Worm (Caenorhabditis elegans) whole organism, young adult: ENCODE results near the gene F59A6.3.

Experiments used
- B0019.2 ChIP-seq: fragments of 200-800 bp; sonication (Bioruptor generic); conservative IDR thresholded peaks from 2 replicates; pipeline ENCODE4 v1.3.6; 2022; ENCODE audit warnings: missing genetic modification reagents, missing genetic modification characterization, missing compliant biosample characterization
- C06A6.2 ChIP-seq: fragments of 200-800 bp; sonication (Bioruptor generic); conservative IDR thresholded peaks from 2 replicates; pipeline ENCODE4 v1.3.6; 2022; ENCODE audit warnings: missing genetic modification characterization, missing compliant biosample characterization
- F22D6.2 ChIP-seq: sonication (generic microtip); optimal IDR thresholded peaks from 2 replicates; lab custom pipeline; 2016; ENCODE audit warnings: mild to moderate bottlenecking, missing genetic modification characterization, missing compliant biosample characterization
- F23B12.7 ChIP-seq: sonication (generic microtip); optimal IDR thresholded peaks from 2 replicates; lab custom pipeline; 2017; ENCODE audit warnings: missing genetic modification characterization, mild to moderate bottlenecking, missing compliant biosample characterization, antibody characterized with exemption, moderate library complexity; ENCODE audit not compliant: insufficient read depth
- F37B4.10 ChIP-seq: fragments of 200-800 bp; sonication (Bioruptor generic); IDR thresholded peaks from 2 replicates; pipeline ENCODE4 v1.3.6; 2022; ENCODE audit warnings: missing genetic modification characterization, missing compliant biosample characterization
- F55B11.4 ChIP-seq: sonication (generic microtip); optimal IDR thresholded peaks from 2 replicates; lab custom pipeline; 2016; ENCODE audit warnings: missing compliant biosample characterization, missing genetic modification characterization, borderline replicate concordance; ENCODE audit not compliant: insufficient read depth
- F57A8.1 ChIP-seq: fragments of 200-800 bp; sonication (Bioruptor generic); optimal IDR thresholded peaks from 2 replicates; lab custom pipeline; 2018; ENCODE audit warnings: mild to moderate bottlenecking, missing genetic modification characterization, moderate library complexity, missing compliant biosample characterization
- K11D2.4 ChIP-seq: fragments of 200-800 bp; sonication (Bioruptor generic); IDR thresholded peaks from 2 replicates; pipeline ENCODE4 v1.3.6; 2022; ENCODE audit warnings: missing genetic modification reagents, missing genetic modification characterization, missing compliant biosample characterization
- T26A5.8 ChIP-seq: sonication (generic microtip); optimal IDR thresholded peaks from 2 replicates; lab custom pipeline; 2016; ENCODE audit warnings: missing genetic modification characterization, missing compliant biosample characterization
- ZK185.1 ChIP-seq: sonication (generic microtip); optimal IDR thresholded peaks from 2 replicates; lab custom pipeline; 2016; ENCODE audit warnings: mild to moderate bottlenecking, missing genetic modification characterization, missing compliant biosample characterization; ENCODE audit not compliant: poor library complexity, severe bottlenecking
- aptf-2 ChIP-seq: fragments of 200-800 bp; sonication (Bioruptor generic); conservative IDR thresholded peaks from 2 replicates; pipeline ENCODE4 v1.3.6; 2022; ENCODE audit warnings: missing genetic modification reagents, missing genetic modification characterization, missing compliant biosample characterization
- attf-5 ChIP-seq: fragments of 200-800 bp; sonication (Bioruptor generic); optimal IDR thresholded peaks from 2 replicates; lab custom pipeline; 2018; ENCODE audit warnings: mild to moderate bottlenecking, missing genetic modification characterization, missing compliant biosample characterization
- bed-1 ChIP-seq: fragments of 200-800 bp; sonication (Bioruptor generic); IDR thresholded peaks from 2 replicates; pipeline ENCODE4 v1.3.6; 2022; ENCODE audit warnings: missing genetic modification reagents, missing genetic modification characterization, missing compliant biosample characterization
- ceh-100 ChIP-seq: fragments of 200-800 bp; sonication (Bioruptor generic); IDR thresholded peaks from 2 replicates; pipeline ENCODE4 v1.3.6; 2022; ENCODE audit warnings: missing genetic modification reagents, missing genetic modification characterization, missing compliant biosample characterization
- chd-7 ChIP-seq: sonication (generic microtip); optimal IDR thresholded peaks from 2 replicates; lab custom pipeline; 2016; ENCODE audit warnings: mild to moderate bottlenecking, missing genetic modification characterization, moderate library complexity, missing compliant biosample characterization
- dpff-1 ChIP-seq: sonication (generic microtip); optimal IDR thresholded peaks from 2 replicates; lab custom pipeline; 2017; ENCODE audit warnings: mild to moderate bottlenecking, missing genetic modification characterization, missing compliant biosample characterization
- efl-1 ChIP-seq: fragments of 150-350 bp; optimal IDR thresholded peaks from 2 replicates; lab custom pipeline; 2014; ENCODE audit warnings: missing biosample characterization, missing genetic modification reagents, missing genetic modification characterization
- hmg-1.2 ChIP-seq: fragments of 200-800 bp; sonication (Bioruptor generic); IDR thresholded peaks from 2 replicates; pipeline ENCODE4 v1.3.6; 2022; ENCODE audit warnings: missing genetic modification reagents, missing genetic modification characterization, missing compliant biosample characterization
- hmg-20 ChIP-seq: fragments of 200-800 bp; sonication (Bioruptor generic); IDR thresholded peaks from 2 replicates; pipeline ENCODE4 v1.3.6; 2022; ENCODE audit warnings: missing genetic modification reagents, missing genetic modification characterization, missing compliant biosample characterization
- let-526 ChIP-seq: fragments of 200-800 bp; sonication (Bioruptor generic); IDR thresholded peaks from 2 replicates; pipeline ENCODE4 v1.3.6; 2022; ENCODE audit warnings: missing genetic modification reagents, missing genetic modification characterization, missing compliant biosample characterization
- lin-26 ChIP-seq: fragments of 200-800 bp; sonication (Bioruptor generic); IDR thresholded peaks from 2 replicates; pipeline ENCODE4 v1.3.6; 2022; ENCODE audit warnings: missing genetic modification reagents, missing genetic modification characterization, missing compliant biosample characterization
- lsl-1 ChIP-seq: fragments of 200-800 bp; sonication (Bioruptor generic); optimal IDR thresholded peaks from 2 replicates; lab custom pipeline; 2018; ENCODE audit warnings: mild to moderate bottlenecking, missing genetic modification characterization, moderate library complexity, missing compliant biosample characterization
- madf-6 ChIP-seq: fragments of 200-800 bp; sonication (Bioruptor generic); IDR thresholded peaks from 2 replicates; pipeline ENCODE4 v1.3.6; 2022; ENCODE audit warnings: missing genetic modification reagents, missing genetic modification characterization, missing compliant biosample characterization
- madf-8 ChIP-seq: fragments of 200-800 bp; sonication (Bioruptor generic); conservative IDR thresholded peaks from 2 replicates; pipeline ENCODE4 v1.3.6; 2022; ENCODE audit warnings: missing genetic modification reagents, missing genetic modification characterization, missing compliant biosample characterization
- mes-4 ChIP-seq: sonication (generic microtip); optimal IDR thresholded peaks from 2 replicates; lab custom pipeline; 2016; ENCODE audit warnings: missing genotype, missing genetic modification characterization, missing compliant biosample characterization
- nfyb-1 ChIP-seq: fragments of 200-800 bp; sonication (Bioruptor generic); IDR thresholded peaks from 2 replicates; pipeline ENCODE4 v1.3.6; 2022; ENCODE audit warnings: missing genetic modification reagents, missing genetic modification characterization, missing compliant biosample characterization
- nhr-80 ChIP-seq: sonication (generic microtip); optimal IDR thresholded peaks from 2 replicates; lab custom pipeline; 2016; ENCODE audit warnings: missing genetic modification characterization, missing compliant biosample characterization
- pbrm-1 ChIP-seq: fragments of 200-800 bp; sonication (Bioruptor generic); IDR thresholded peaks from 2 replicates; pipeline ENCODE4 v1.3.6; 2022; ENCODE audit warnings: missing genetic modification reagents, missing genetic modification characterization, missing compliant biosample characterization
- rec-8 ChIP-seq, 2 experiments: sonication (generic microtip); optimal IDR thresholded peaks; 2 replicates each; lab custom pipeline; 2016; ENCODE audit warnings: mild to moderate bottlenecking in 2 of 2, missing genetic modification characterization in 2 of 2, missing genetic modification reagents in 2 of 2, missing genotype in 2 of 2, missing biosample characterization in 1 of 2, missing compliant biosample characterization in 1 of 2, moderate library complexity in 1 of 2
- repo-1 ChIP-seq: sonication (generic microtip); optimal IDR thresholded peaks from 2 replicates; lab custom pipeline; 2017; ENCODE audit warnings: mild to moderate bottlenecking, missing genetic modification characterization, missing compliant biosample characterization
- rpc-1 ChIP-seq, 2 experiments: fragments of 150-350 bp in 1 of 2; sonication (generic microtip) in 1 of 2; optimal IDR thresholded peaks; 2 replicates each; lab custom pipeline; 2014 to 2018; ENCODE audit warnings: missing biosample characterization in 1 of 2, missing genetic modification characterization in 1 of 2, missing genetic modification reagents in 1 of 2, missing genotype in 1 of 2
- sea-2 ChIP-seq: fragments of 200-800 bp; sonication (Bioruptor generic); IDR thresholded peaks from 2 replicates; pipeline ENCODE4 v1.3.6; 2022; ENCODE audit warnings: missing genetic modification characterization, missing compliant biosample characterization
- snpc-1.1 ChIP-seq: sonication (generic microtip); optimal IDR thresholded peaks from 2 replicates; lab custom pipeline; 2017; ENCODE audit warnings: missing genetic modification characterization, mild to moderate bottlenecking, missing compliant biosample characterization, antibody characterized with exemption, moderate library complexity, missing genotype, missing genetic modification reagents; ENCODE audit not compliant: insufficient read depth
- snpc-3.4 ChIP-seq: sonication (generic microtip); optimal IDR thresholded peaks from 2 replicates; lab custom pipeline; 2017; ENCODE audit warnings: missing genetic modification characterization, mild to moderate bottlenecking, missing compliant biosample characterization, antibody characterized with exemption, moderate library complexity, missing genotype, missing genetic modification reagents
- unc-130 ChIP-seq: sonication (generic microtip); optimal IDR thresholded peaks from 2 replicates; lab custom pipeline; 2016; ENCODE audit warnings: missing genetic modification reagents, missing genetic modification characterization, missing compliant biosample characterization
- zfh-2 ChIP-seq: fragments of 200-800 bp; sonication (Bioruptor generic); conservative IDR thresholded peaks from 2 replicates; pipeline ENCODE4 v1.3.6; 2022; ENCODE audit warnings: missing genetic modification reagents, missing genetic modification characterization, missing compliant biosample characterization
- ztf-22 ChIP-seq: fragments of 200-800 bp; sonication (Bioruptor generic); optimal IDR thresholded peaks from 2 replicates; lab custom pipeline; 2018; ENCODE audit warnings: mild to moderate bottlenecking, missing genetic modification characterization, moderate library complexity, missing compliant biosample characterization
- ztf-25 ChIP-seq: fragments of 200-800 bp; sonication (Bioruptor generic); IDR thresholded peaks from 2 replicates; pipeline ENCODE4 v1.3.6; 2022; ENCODE audit warnings: missing genetic modification reagents, missing genetic modification characterization, missing compliant biosample characterization
- ztf-26 ChIP-seq: sonication (generic microtip); optimal IDR thresholded peaks from 2 replicates; lab custom pipeline; 2017; ENCODE audit warnings: missing genetic modification characterization, missing compliant biosample characterization

The F59A6.3 gene

DNA sequence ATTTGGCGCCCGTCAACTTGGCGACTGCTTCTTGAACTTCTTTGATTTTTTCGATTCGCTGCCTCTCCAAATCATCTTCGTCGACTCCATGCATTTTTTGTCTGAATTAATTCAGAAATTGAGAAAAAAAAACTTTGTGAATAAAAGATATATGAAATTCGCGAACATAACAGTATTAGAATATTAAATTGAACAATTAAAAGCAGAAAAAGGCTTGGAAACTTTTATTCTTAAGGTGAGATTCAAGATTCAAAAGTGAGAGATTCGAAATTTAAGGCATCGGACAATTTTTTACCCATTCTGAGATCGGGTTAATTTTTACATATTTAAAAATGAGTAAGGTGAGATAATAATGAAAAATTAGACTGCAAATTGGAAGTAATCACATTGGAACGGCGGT lies 25.8 kb downstream of the F59A6.3 start, which contains the start of gene F33G12.3:
Gene F33G12.3, minus strand, starts transcription at position 101 of the 400 bp plus-strand sequence.
- TF ChIP-seq B0019.2 (GFP tag; lab: Robert Waterston, UW) (no peak), F37B4.10 (GFP tag; lab: Robert Waterston, UW) (no peak), ztf-22 (GFP tag; lab: Kevin White, UChicago) (no peak), F57A8.1 (GFP tag; lab: Kevin White, UChicago) (no peak), bed-1 (GFP tag; lab: Robert Waterston, UW) (no peak), efl-1 (GFP tag; lab: Kevin White, UChicago) (no peak), madf-6 (GFP tag; lab: Robert Waterston, UW) (no peak), chd-7 (tag; lab: Kevin White, UChicago) (no peak), unc-130 (GFP tag; lab: Kevin White, UChicago) (no peak), zfh-2 (GFP tag; lab: Robert Waterston, UW) (no peak), rec-8 (tag; optimal IDR thresholded peaks at IDR 0.05; lab: Kevin White, UChicago) (no peak), repo-1 (tag; lab: Kevin White, UChicago) (no peak), let-526 (no peak), snpc-1.1 (no peak), ztf-26 (tag; lab: Kevin White, UChicago) (no peak), F55B11.4 (tag; lab: Kevin White, UChicago) (no peak), K11D2.4 (no peak)
- TF ChIP-seq, all 124 proteins: peak for 0

DNA sequence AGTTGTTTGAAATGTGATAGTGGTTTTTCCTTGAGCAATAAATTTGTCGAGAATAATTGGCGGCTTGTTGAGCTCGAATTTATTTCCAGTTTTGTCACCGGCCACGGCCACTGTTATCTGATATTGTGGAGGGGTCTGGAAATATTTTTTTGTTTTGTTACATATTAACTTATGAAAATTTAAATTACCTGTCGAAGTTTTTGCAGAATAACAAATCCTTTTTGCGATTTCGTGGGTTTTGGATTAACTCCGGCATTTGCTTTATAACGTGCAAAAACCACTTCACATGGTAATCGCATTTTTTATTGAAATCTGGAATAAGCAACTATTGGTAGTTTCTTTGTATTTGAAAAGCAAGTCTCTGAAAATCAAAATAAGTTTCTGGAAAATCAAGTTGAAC lies 28.0 kb downstream of the F59A6.3 start, which contains the start of gene lrr-1:
Gene lrr-1, minus strand, starts transcription at position 312 of the 400 bp plus-strand sequence.
- TF ChIP-seq madf-6 (GFP tag; lab: Robert Waterston, UW): peak; percentile 43; the same call in 1 of the 2 replicates
- TF ChIP-seq F55B11.4 (tag; lab: Kevin White, UChicago): no peak
- TF ChIP-seq C06A6.2: no peak
- no peak for TF ChIP-seq mes-4

DNA sequence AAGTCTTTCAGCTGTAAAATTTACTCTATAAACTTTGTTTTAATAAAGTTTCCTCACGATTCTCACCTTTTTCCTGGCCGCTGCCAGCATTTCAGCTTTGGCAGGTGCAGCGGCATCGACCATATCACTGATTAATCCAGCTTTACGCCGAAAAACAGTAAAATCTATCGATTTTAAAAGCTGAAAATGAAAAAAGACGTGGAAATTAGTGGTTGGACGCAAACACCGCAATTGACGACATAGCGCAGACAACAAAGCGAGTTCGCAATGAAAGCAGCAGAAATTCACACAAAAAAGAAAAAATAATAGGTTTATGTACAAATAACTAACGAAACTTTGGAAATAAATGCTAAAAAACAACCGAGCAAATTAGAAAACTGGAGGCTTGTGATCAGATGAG lies 31.8 kb downstream of the F59A6.3 start, which contains the start of gene golg-2:
Gene golg-2, minus strand, starts transcription at position 180 of the 400 bp plus-strand sequence.
- peak; percentile 18 for TF ChIP-seq F23B12.7 (tag; lab: Kevin White, UChicago)
- no peak for TF ChIP-seq dpff-1 (tag; lab: Kevin White, UChicago)
- TF ChIP-seq, all 124 proteins: peak for 1

DNA sequence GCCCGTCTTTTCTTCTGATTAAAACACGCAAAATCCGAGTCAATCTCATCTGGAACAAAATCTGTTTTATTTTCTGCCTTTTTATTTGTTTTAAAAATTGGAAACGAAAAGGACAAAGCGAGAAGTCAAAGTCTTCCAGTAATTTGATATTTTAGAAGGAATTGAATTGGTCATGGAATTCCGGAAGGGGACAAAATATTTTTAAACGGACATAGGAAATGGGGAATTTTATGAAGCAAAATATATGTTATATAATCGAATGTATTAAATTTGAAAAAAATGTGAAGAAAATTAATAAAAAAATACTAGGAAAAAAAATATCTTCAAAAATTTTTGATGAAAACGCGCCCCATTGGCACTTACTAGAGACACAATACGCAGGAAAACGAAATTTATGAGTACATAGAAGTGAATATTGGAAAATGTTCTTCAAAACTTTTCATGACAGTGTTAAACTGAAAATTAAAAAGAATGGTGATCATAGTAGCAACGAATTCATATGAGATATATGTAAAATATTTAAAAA lies 32.6 kb downstream of the F59A6.3 start, which contains the start of gene F33G12.7:
Gene F33G12.7, minus strand, starts transcription at position 51 of the 526 bp plus-strand sequence.
- peak; percentile 16 for TF ChIP-seq lsl-1 (GFP tag; lab: Kevin White, UChicago)
- TF ChIP-seq K11D2.4: no peak
- no peak for TF ChIP-seq pbrm-1 (GFP tag; lab: Robert Waterston, UW)
- TF ChIP-seq F22D6.2 (tag; lab: Kevin White, UChicago): no peak
- TF ChIP-seq dpff-1 (tag; lab: Kevin White, UChicago): no peak
- no peak for TF ChIP-seq rpc-1 (optimal IDR thresholded peaks at IDR 0.05; lab: Kevin White, UChicago)
- no peak for TF ChIP-seq rpc-1 (tag; optimal IDR thresholded peaks at IDR 0.05; lab: Kevin White, UChicago)

ce11 chrII:5042381-5042930 lies 34.3 kb downstream of the F59A6.3 start:
- TF ChIP-seq snpc-3.4 (tag; lab: Kevin White, UChicago) (no peak), hmg-1.2 (GFP tag; lab: Robert Waterston, UW) (no peak), nfyb-1 (GFP tag; lab: Robert Waterston, UW) (no peak), ceh-100 (GFP tag; lab: Robert Waterston, UW) (no peak), repo-1 (tag; lab: Kevin White, UChicago) (no peak), T26A5.8 (no peak), attf-5 (GFP tag; lab: Kevin White, UChicago) (no peak), efl-1 (GFP tag; lab: Kevin White, UChicago) (no peak), ZK185.1 (tag; lab: Kevin White, UChicago) (no peak), ztf-25 (no peak), sea-2 (GFP tag; lab: Robert Waterston, UW) (no peak), aptf-2 (GFP tag; lab: Robert Waterston, UW) (no peak), madf-8 (no peak), nhr-80 (tag; lab: Kevin White, UChicago) (no peak), lin-26 (GFP tag; lab: Robert Waterston, UW) (no peak), hmg-20 (no peak)
